Fruit fly (Drosophila melanogaster) whole organism: Measurements from ENCODE around the gene feo.

Experiments
- Dll ChIP-seq: fragments of >200 bp; optimal IDR thresholded peaks from 2 replicates; lab custom pipeline; 2017
- EcR ChIP-seq, 2 experiments: fragments of >200 bp; optimal IDR thresholded peaks; 2 replicates each; lab custom pipeline; 2017; ENCODE audit warnings: missing biosample characterization in 2 of 2, missing genetic modification characterization in 2 of 2, missing genetic modification reagents in 2 of 2
- psq ChIP-seq: fragments of >200 bp; optimal IDR thresholded peaks from 2 replicates; lab custom pipeline; 2017
- usp ChIP-seq: fragments of >200 bp; optimal IDR thresholded peaks from 2 replicates; lab custom pipeline; 2017; ENCODE audit warnings: missing biosample characterization, missing genetic modification characterization, mixed read lengths

DNA sequence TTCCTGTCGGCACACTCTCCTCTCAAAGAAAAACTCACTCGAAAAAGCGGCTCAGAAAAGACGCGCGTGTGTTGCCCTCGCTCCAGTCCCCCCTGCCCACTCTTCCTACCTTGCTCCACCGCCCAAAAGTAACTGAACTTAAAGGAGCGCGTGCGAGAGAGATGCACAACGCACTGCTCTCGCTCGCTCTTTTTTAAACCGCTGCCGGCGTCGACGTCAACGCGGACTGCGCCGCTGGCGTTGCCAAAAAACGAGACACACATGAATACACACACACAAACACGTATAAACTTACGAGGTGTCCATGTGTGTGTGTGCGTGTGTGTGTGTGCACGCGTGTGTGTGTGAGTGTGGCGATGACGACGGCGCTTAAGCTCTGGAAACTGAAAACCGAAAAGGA, 37.8 kb downstream of the feo start:
- TF ChIP-seq usp (GFP tag; lab: Kevin White, UChicago) (no peak), EcR (GFP tag; optimal IDR thresholded peaks at IDR 0.05; lab: Kevin White, UChicago) (no peak), psq (no peak), Dll (lab: Kevin White, UChicago) (no peak)
